Fruit fly (Drosophila melanogaster): ENCODE data around the gene SMSr.

Gene SMSr

dm6 chr3L:7334990-7335389 lies 46.3 kb downstream of the SMSr start, which contains the start of the genes wrm1 and wrm2:
TSS of gene wrm1 (minus strand) at chr3L:7335226.
TSS of gene wrm2 (minus strand) at chr3L:7335226.
- no peak for TF ChIP-seq noc (tag; optimal IDR thresholded peaks at IDR 0.05)

dm6 chr3L:7328567-7329253 lies 52.6 kb downstream of the SMSr start, which contains the start of the genes mrva, CG42307 and mus312:
TSS of gene mrva (minus strand) at chr3L:7328842.
TSS of gene CG42307 (plus strand) at chr3L:7329132.
TSS of gene mus312 (plus strand) at chr3L:7329132.
- no peak for TF ChIP-seq noc (tag; optimal IDR thresholded peaks at IDR 0.05)

dm6 chr3L:7326676-7327075 lies 54.6 kb downstream of the SMSr start:
- TF ChIP-seq noc (tag; optimal IDR thresholded peaks at IDR 0.05): no peak

Measured in whole organism, larva.